Worm (Caenorhabditis elegans) whole organism, L4 larva: ENCODE measurements around the gene C16D9.9.

Experiments used
- F44E2.7 ChIP-seq: fragments of 200-800 bp; sonication (Bioruptor generic); IDR thresholded peaks from 2 replicates; pipeline ENCODE4 v2.1.2; 2022; ENCODE audit warnings: missing genetic modification characterization, missing compliant biosample characterization
- ZK337.2 ChIP-seq: fragments of 200-800 bp; sonication (Bioruptor generic); IDR thresholded peaks from 2 replicates; pipeline ENCODE4 v1.3.6; 2022; ENCODE audit warnings: missing genetic modification reagents, missing genetic modification characterization, missing compliant biosample characterization
- ama-1 ChIP-seq: fragments of 150-350 bp; optimal IDR thresholded peaks from 2 replicates; lab custom pipeline; 2014; ENCODE audit warnings: inconsistent platforms, mixed read lengths
- daf-12 ChIP-seq: fragments of 150-350 bp; optimal IDR thresholded peaks from 2 replicates; lab custom pipeline; 2014; ENCODE audit warnings: missing biosample characterization, missing genetic modification reagents, missing genetic modification characterization
- daf-16 ChIP-seq, 3 experiments: sonication (generic microtip); optimal IDR thresholded peaks; 2 replicates each; lab custom pipeline; 2016 to 2017; ENCODE audit warnings: missing genetic modification characterization in 3 of 3, missing genetic modification reagents in 3 of 3, mild to moderate bottlenecking in 2 of 3, missing compliant biosample characterization in 2 of 3, missing biosample characterization in 1 of 3, moderate library complexity in 1 of 3
- fos-1 ChIP-seq: fragments of 150-350 bp; optimal IDR thresholded peaks from 2 replicates; lab custom pipeline; 2014; ENCODE audit warnings: missing biosample characterization, missing genetic modification characterization
- lin-29 ChIP-seq: fragments of 200-800 bp; sonication (Bioruptor generic); IDR thresholded peaks from 2 replicates; pipeline ENCODE4 v1.3.6; 2022; ENCODE audit warnings: missing genetic modification reagents, missing genetic modification characterization, missing compliant biosample characterization
- lin-39 ChIP-seq: fragments of 150-350 bp; optimal IDR thresholded peaks from 2 replicates; lab custom pipeline; 2014; ENCODE audit warnings: missing biosample characterization, missing genetic modification reagents, missing genetic modification characterization
- pqm-1 ChIP-seq: sonication (generic microtip); optimal IDR thresholded peaks from 2 replicates; lab custom pipeline; 2017; ENCODE audit warnings: missing biosample characterization, missing genetic modification characterization
- set-16 ChIP-seq: fragments of 200-800 bp; sonication (Bioruptor generic); IDR thresholded peaks from 2 replicates; pipeline ENCODE4 v1.3.6; 2022; ENCODE audit warnings: missing genetic modification reagents, missing genetic modification characterization, missing compliant biosample characterization
- unc-62 ChIP-seq, 3 experiments: fragments of 150-350 bp in 1 of 3; sonication (generic microtip); optimal IDR thresholded peaks in 2 of 3; peaks in 1 of 3; 1 replicate in 1 of 3; 2 replicates in 2 of 3; lab custom pipeline; 2014 to 2017; ENCODE audit warnings: missing biosample characterization in 3 of 3, missing genetic modification characterization in 3 of 3, missing genetic modification reagents in 3 of 3, missing genotype in 1 of 3
- zag-1 ChIP-seq: fragments of 150-350 bp; optimal IDR thresholded peaks from 2 replicates; lab custom pipeline; 2014; ENCODE audit warnings: missing biosample characterization, missing genetic modification characterization

- TF ChIP-seq lin-29 (GFP tag; lab: Robert Waterston, UW) (no peak), daf-16 (GFP tag; optimal IDR thresholded peaks at IDR 0.05; lab: Kevin White, UChicago) (no peak), daf-16 (tag; optimal IDR thresholded peaks at IDR 0.05; lab: Kevin White, UChicago) (no peak), fos-1 (tag; lab: Kevin White, UChicago) (no peak), F44E2.7 (GFP tag; lab: Robert Waterston, UW) (no peak), ZK337.2 (GFP tag; lab: Robert Waterston, UW) (no peak), lin-39 (tag; lab: Kevin White, UChicago) (no peak), zag-1 (tag; lab: Kevin White, UChicago) (no peak), set-16 (GFP tag; lab: Robert Waterston, UW) (no peak), unc-62 (GFP tag; optimal IDR thresholded peaks at IDR 0.05 in 1 of 2; lab: Kevin White, UChicago) (no peak), unc-62 (tag; optimal IDR thresholded peaks at IDR 0.05; lab: Kevin White, UChicago) (no peak), daf-12 (no peak), pqm-1 (no peak), ama-1 (lab: Kevin White, UChicago) (no peak)
Observed at ce11 chrV:8245457-8245856, 18.6 kb upstream of the C16D9.9 start, which contains the start of gene C16D9.5.
